Worm (Caenorhabditis elegans) whole organism, L4 larva: Measurements from ENCODE around the gene T06D8.9.
A peak's percentile ranks its signal among the peaks of the same experiment; 100 is the strongest.

ENCODE experiments used
- D1046.2 ChIP-seq: fragments of 200-800 bp; sonication (Bioruptor generic); IDR thresholded peaks from 2 replicates; pipeline ENCODE4 v1.3.6; 2022; ENCODE audit warnings: missing genetic modification characterization, missing compliant biosample characterization
- F10B5.3 ChIP-seq: sonication (generic microtip); optimal IDR thresholded peaks from 2 replicates; lab custom pipeline; 2016; ENCODE audit warnings: mild to moderate bottlenecking, missing genetic modification characterization, missing compliant biosample characterization
- F26F4.8 ChIP-seq: fragments of 200-800 bp; sonication (Bioruptor generic); conservative IDR thresholded peaks from 2 replicates; pipeline ENCODE4 v1.3.6; 2022; ENCODE audit warnings: missing genetic modification characterization, missing compliant biosample characterization
- F44E2.7 ChIP-seq: fragments of 200-800 bp; sonication (Bioruptor generic); IDR thresholded peaks from 2 replicates; pipeline ENCODE4 v2.1.2; 2022; ENCODE audit warnings: missing genetic modification characterization, missing compliant biosample characterization
- F49E8.2 ChIP-seq: sonication (generic microtip); optimal IDR thresholded peaks from 2 replicates; lab custom pipeline; 2016; ENCODE audit warnings: missing compliant biosample characterization, mild to moderate bottlenecking, missing genetic modification characterization, borderline replicate concordance
- R02D3.7 ChIP-seq: fragments of 150-350 bp; sonication (generic microtip); optimal IDR thresholded peaks from 3 replicates; lab custom pipeline; 2014; ENCODE audit warnings: missing biosample characterization, missing genetic modification characterization
- Y75B8A.6 ChIP-seq: fragments of 200-800 bp; sonication (Bioruptor generic); IDR thresholded peaks from 2 replicates; pipeline ENCODE4 v1.3.6; 2022; ENCODE audit warnings: missing genetic modification reagents, missing genetic modification characterization, missing compliant biosample characterization
- ZK337.2 ChIP-seq: fragments of 200-800 bp; sonication (Bioruptor generic); IDR thresholded peaks from 2 replicates; pipeline ENCODE4 v1.3.6; 2022; ENCODE audit warnings: missing genetic modification reagents, missing genetic modification characterization, missing compliant biosample characterization
- aly-2 ChIP-seq: sonication (generic microtip); optimal IDR thresholded peaks from 2 replicates; lab custom pipeline; 2018; ENCODE audit warnings: missing biosample characterization, missing genetic modification characterization
- ceh-32 ChIP-seq: sonication (generic microtip); optimal IDR thresholded peaks from 2 replicates; lab custom pipeline; 2016; ENCODE audit warnings: mild to moderate bottlenecking, missing genetic modification characterization, missing compliant biosample characterization; ENCODE audit not compliant: poor library complexity
- ceh-44 ChIP-seq: fragments of 200-800 bp; sonication (Bioruptor generic); IDR thresholded peaks from 2 replicates; pipeline ENCODE4 v1.3.6; 2022; ENCODE audit warnings: missing genetic modification reagents, missing genetic modification characterization, missing compliant biosample characterization
- ces-1 ChIP-seq: fragments of 150-350 bp; sonication (generic microtip); optimal IDR thresholded peaks from 4 replicates; lab custom pipeline; 2014; ENCODE audit warnings: missing biosample characterization, missing genetic modification reagents, missing genetic modification characterization
- daf-19 ChIP-seq: fragments of 200-800 bp; sonication (Bioruptor generic); conservative IDR thresholded peaks from 2 replicates; pipeline ENCODE4 v1.3.6; 2022; ENCODE audit warnings: missing genetic modification characterization, missing compliant biosample characterization
- duxl-1 ChIP-seq: sonication (generic microtip); optimal IDR thresholded peaks from 2 replicates; lab custom pipeline; 2016; ENCODE audit warnings: mild to moderate bottlenecking, missing genetic modification characterization, moderate library complexity, missing compliant biosample characterization; ENCODE audit not compliant: poor library complexity
- dve-1 ChIP-seq: sonication (generic microtip); optimal IDR thresholded peaks from 2 replicates; lab custom pipeline; 2017; ENCODE audit warnings: antibody characterized with exemption, mild to moderate bottlenecking, missing genetic modification characterization, missing compliant biosample characterization; ENCODE audit not compliant: insufficient read depth
- egl-27 ChIP-seq: sonication (generic microtip); optimal IDR thresholded peaks from 3 replicates; lab custom pipeline; 2017; ENCODE audit warnings: missing biosample characterization, missing genetic modification reagents, missing genetic modification characterization
- egl-43 ChIP-seq: fragments of 200-800 bp; sonication (Bioruptor generic); IDR thresholded peaks from 2 replicates; pipeline ENCODE4 v1.3.6; 2022; ENCODE audit warnings: missing genetic modification reagents, missing genetic modification characterization, missing compliant biosample characterization
- fos-1 ChIP-seq: fragments of 150-350 bp; optimal IDR thresholded peaks from 2 replicates; lab custom pipeline; 2014; ENCODE audit warnings: missing biosample characterization, missing genetic modification characterization
- gei-8 ChIP-seq: fragments of 200-800 bp; sonication (Bioruptor generic); optimal IDR thresholded peaks from 2 replicates; lab custom pipeline; 2018; ENCODE audit warnings: mild to moderate bottlenecking, missing genetic modification characterization, missing compliant biosample characterization
- hif-1 ChIP-seq, 2 experiments: sonication (generic microtip); optimal IDR thresholded peaks; 2 replicates each; lab custom pipeline; 2016 to 2017; ENCODE audit warnings: missing compliant biosample characterization in 2 of 2, missing genetic modification characterization in 2 of 2, missing genetic modification reagents in 2 of 2, missing genotype in 2 of 2, mild to moderate bottlenecking in 1 of 2
- hlh-11 ChIP-seq: fragments of 200-800 bp; sonication (Bioruptor generic); optimal IDR thresholded peaks from 2 replicates; lab custom pipeline; 2018; ENCODE audit warnings: mild to moderate bottlenecking, missing genetic modification characterization, missing compliant biosample characterization
- jun-1 ChIP-seq: fragments of 150-350 bp; optimal IDR thresholded peaks from 2 replicates; lab custom pipeline; 2014; ENCODE audit warnings: missing biosample characterization, missing genetic modification reagents, missing genetic modification characterization
- lim-7 ChIP-seq: fragments of 200-800 bp; sonication (Bioruptor generic); IDR thresholded peaks from 2 replicates; pipeline ENCODE4 v1.3.6; 2022; ENCODE audit warnings: missing genetic modification characterization, missing compliant biosample characterization
- lin-1 ChIP-seq: fragments of 200-800 bp; sonication (Bioruptor generic); IDR thresholded peaks from 2 replicates; pipeline ENCODE4 v1.3.6; 2022; ENCODE audit warnings: missing genetic modification reagents, missing genetic modification characterization, missing compliant biosample characterization
- lin-29 ChIP-seq: fragments of 200-800 bp; sonication (Bioruptor generic); IDR thresholded peaks from 2 replicates; pipeline ENCODE4 v1.3.6; 2022; ENCODE audit warnings: missing genetic modification reagents, missing genetic modification characterization, missing compliant biosample characterization
- lin-38 ChIP-seq: fragments of 200-800 bp; sonication (Bioruptor generic); IDR thresholded peaks from 2 replicates; pipeline ENCODE4 v1.3.6; 2022; ENCODE audit warnings: missing genetic modification reagents, missing genetic modification characterization, missing compliant biosample characterization
- lin-39 ChIP-seq: fragments of 150-350 bp; optimal IDR thresholded peaks from 2 replicates; lab custom pipeline; 2014; ENCODE audit warnings: missing biosample characterization, missing genetic modification reagents, missing genetic modification characterization
- madf-9 ChIP-seq: fragments of 200-800 bp; sonication (Bioruptor generic); conservative IDR thresholded peaks from 2 replicates; pipeline ENCODE4 v1.3.6; 2022; ENCODE audit warnings: missing genetic modification reagents, missing genetic modification characterization, missing compliant biosample characterization
- mdl-1 ChIP-seq, 2 experiments: fragments of 150-350 bp in 1 of 2; sonication (generic microtip) in 1 of 2; optimal IDR thresholded peaks; 2 replicates each; lab custom pipeline; 2014 to 2017; ENCODE audit warnings: missing biosample characterization in 2 of 2, missing genetic modification characterization in 2 of 2
- mdt-29 ChIP-seq: fragments of 200-800 bp; sonication (Bioruptor generic); IDR thresholded peaks from 2 replicates; pipeline ENCODE4 v1.3.6; 2022; ENCODE audit warnings: missing genetic modification reagents, missing genetic modification characterization, missing compliant biosample characterization
- mxl-2 ChIP-seq: fragments of 200-800 bp; sonication (Bioruptor generic); conservative IDR thresholded peaks from 2 replicates; pipeline ENCODE4 v1.3.6; 2022; ENCODE audit warnings: missing genetic modification reagents, missing genetic modification characterization, missing compliant biosample characterization
- mxl-3 ChIP-seq: fragments of 200-800 bp; sonication (Bioruptor generic); optimal IDR thresholded peaks from 2 replicates; lab custom pipeline; 2018; ENCODE audit warnings: mild to moderate bottlenecking, missing genetic modification characterization, missing compliant biosample characterization
- nhr-102 ChIP-seq: sonication (generic microtip); optimal IDR thresholded peaks from 2 replicates; lab custom pipeline; 2016; ENCODE audit warnings: mild to moderate bottlenecking, missing genetic modification characterization, moderate library complexity, missing compliant biosample characterization
- nhr-11 ChIP-seq: fragments of 150-350 bp; optimal IDR thresholded peaks from 2 replicates; lab custom pipeline; 2014; ENCODE audit warnings: missing biosample characterization, missing genetic modification characterization
- nhr-237 ChIP-seq: sonication (generic microtip); optimal IDR thresholded peaks from 2 replicates; lab custom pipeline; 2017; ENCODE audit warnings: missing biosample characterization, missing genetic modification characterization
- nhr-28 ChIP-seq: fragments of 150-350 bp; optimal IDR thresholded peaks from 2 replicates; lab custom pipeline; 2014; ENCODE audit warnings: missing biosample characterization, missing genetic modification characterization
- nhr-41 ChIP-seq: fragments of 200-800 bp; sonication (Bioruptor generic); IDR thresholded peaks from 2 replicates; pipeline ENCODE4 v1.3.6; 2022; ENCODE audit warnings: missing genetic modification reagents, missing genetic modification characterization, missing compliant biosample characterization
- nhr-42 ChIP-seq: fragments of 200-800 bp; sonication (Bioruptor generic); IDR thresholded peaks from 2 replicates; pipeline ENCODE4 v1.3.6; 2022; ENCODE audit warnings: missing genetic modification characterization, missing compliant biosample characterization
- nhr-6 ChIP-seq: fragments of 150-350 bp; optimal IDR thresholded peaks from 2 replicates; lab custom pipeline; 2014; ENCODE audit warnings: missing biosample characterization, missing genetic modification characterization
- rbr-2 ChIP-seq: sonication (generic microtip); optimal IDR thresholded peaks from 2 replicates; lab custom pipeline; 2016; ENCODE audit warnings: missing genotype, missing genetic modification characterization, missing compliant biosample characterization
- sdz-12 ChIP-seq: fragments of 200-800 bp; sonication (Bioruptor generic); optimal IDR thresholded peaks from 2 replicates; lab custom pipeline; 2018; ENCODE audit warnings: mild to moderate bottlenecking, missing genetic modification characterization, missing compliant biosample characterization
- snpc-1.2 ChIP-seq: fragments of 200-800 bp; sonication (Bioruptor generic); IDR thresholded peaks from 2 replicates; pipeline ENCODE4 v1.3.6; 2022; ENCODE audit warnings: missing genetic modification reagents, missing genetic modification characterization, missing compliant biosample characterization
- snpc-4 ChIP-seq: fragments of 150-350 bp; optimal IDR thresholded peaks from 2 replicates; lab custom pipeline; 2014; ENCODE audit warnings: missing biosample characterization, missing genetic modification characterization
- spr-1 ChIP-seq: sonication (generic microtip); optimal IDR thresholded peaks from 2 replicates; lab custom pipeline; 2016; ENCODE audit warnings: mild to moderate bottlenecking, missing genetic modification characterization, missing compliant biosample characterization
- spr-3 ChIP-seq: fragments of 200-800 bp; sonication (Bioruptor generic); optimal IDR thresholded peaks from 2 replicates; lab custom pipeline; 2018; ENCODE audit warnings: mild to moderate bottlenecking, missing genetic modification characterization, missing compliant biosample characterization
- tra-1 ChIP-seq: fragments of 200-800 bp; sonication (Bioruptor generic); IDR thresholded peaks from 2 replicates; pipeline ENCODE4 v1.3.6; 2022; ENCODE audit warnings: missing genetic modification reagents, missing genetic modification characterization, missing compliant biosample characterization
- unc-62 ChIP-seq, 3 experiments: fragments of 150-350 bp in 1 of 3; sonication (generic microtip); optimal IDR thresholded peaks in 2 of 3; peaks in 1 of 3; 1 replicate in 1 of 3; 2 replicates in 2 of 3; lab custom pipeline; 2014 to 2017; ENCODE audit warnings: missing biosample characterization in 3 of 3, missing genetic modification characterization in 3 of 3, missing genetic modification reagents in 3 of 3, missing genotype in 1 of 3
- zfp-2 ChIP-seq: sonication (generic microtip); optimal IDR thresholded peaks from 2 replicates; lab custom pipeline; 2016; ENCODE audit warnings: mild to moderate bottlenecking, missing genetic modification characterization, missing compliant biosample characterization
- zip-11 ChIP-seq: fragments of 200-800 bp; sonication (Bioruptor generic); IDR thresholded peaks from 2 replicates; pipeline ENCODE4 v1.3.6; 2022; ENCODE audit warnings: missing genetic modification characterization, missing compliant biosample characterization

Gene T06D8.9

DNA sequence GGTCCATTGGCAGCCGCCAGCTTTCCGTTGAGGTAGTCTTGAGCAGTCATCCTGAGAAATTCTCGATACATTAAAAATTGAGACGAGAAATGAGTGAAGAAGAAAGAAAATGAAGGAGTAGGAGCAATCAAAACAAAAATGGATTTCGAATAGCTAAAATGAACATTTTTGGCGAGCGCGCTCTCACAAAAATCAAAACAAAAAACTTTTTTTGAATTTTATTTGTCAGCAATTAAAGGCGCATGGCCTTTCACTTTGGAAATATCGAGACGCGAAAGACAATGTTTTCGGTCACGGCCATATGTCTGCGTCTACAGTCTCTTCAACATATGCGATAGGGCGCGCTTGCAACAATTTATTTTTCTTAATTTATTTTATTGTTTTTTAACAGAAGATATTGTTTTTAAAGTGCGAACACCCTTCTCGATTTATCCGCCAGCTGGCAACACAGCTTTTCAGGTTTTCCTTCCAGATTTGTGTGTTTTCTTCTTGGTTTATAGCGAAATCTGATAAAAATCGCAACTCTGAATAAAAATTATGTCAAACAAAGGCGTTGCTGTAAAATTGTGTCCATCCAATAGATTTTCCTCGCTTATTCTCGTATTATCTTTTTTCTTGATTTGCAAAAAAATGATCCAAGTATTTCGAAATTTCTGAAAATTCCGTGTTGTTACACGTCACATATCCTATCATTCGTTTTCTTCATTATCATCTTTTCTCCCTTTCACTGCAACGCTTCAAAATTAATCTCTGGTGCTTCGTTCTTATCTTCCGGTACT is at the start of gene T06D8.9, which contains the start of gene rpn-9:
Gene T06D8.9, plus strand, starts transcription at position 729 of the 779 bp plus-strand sequence.
Gene rpn-9, minus strand, starts transcription at position 51 of the 779 bp plus-strand sequence.
- TF ChIP-seq lim-7 (GFP tag; lab: Robert Waterston, UW) (no peak), aly-2 (tag; lab: Kevin White, UChicago) (no peak), mdt-29 (GFP tag; lab: Robert Waterston, UW) (no peak), zfp-2 (tag; lab: Kevin White, UChicago) (no peak), madf-9 (GFP tag; lab: Robert Waterston, UW) (no peak), nhr-6 (tag; lab: Kevin White, UChicago) (peak; percentile 36), nhr-28 (tag; lab: Kevin White, UChicago) (peak; percentile 61), sdz-12 (GFP tag; lab: Kevin White, UChicago) (no peak), R02D3.7 (tag; lab: Kevin White, UChicago) (no peak), ZK337.2 (GFP tag; lab: Robert Waterston, UW) (no peak), lin-1 (GFP tag; lab: Robert Waterston, UW) (no peak), F49E8.2 (peak; percentile 14), mxl-3 (no peak), mxl-2 (GFP tag; lab: Robert Waterston, UW) (no peak), F44E2.7 (GFP tag; lab: Robert Waterston, UW) (no peak), fos-1 (no peak), lin-39 (no peak), ces-1 (GFP tag; lab: Kevin White, UChicago) (no peak), Y75B8A.6 (GFP tag; lab: Robert Waterston, UW) (no peak), hif-1 (tag; optimal IDR thresholded peaks at IDR 0.05; lab: Kevin White, UChicago) (peak in 1 of 2 experiments; percentile 68), duxl-1 (tag; lab: Kevin White, UChicago) (no peak), nhr-102 (tag; lab: Kevin White, UChicago) (peak; percentile 36), lin-29 (no peak), nhr-11 (tag; lab: Kevin White, UChicago) (peak; percentile 40), daf-19 (GFP tag; lab: Robert Waterston, UW) (no peak), dve-1 (tag; lab: Kevin White, UChicago) (peak; percentile 81), rbr-2 (tag; lab: Kevin White, UChicago) (peak; percentile 70), spr-3 (GFP tag; lab: Kevin White, UChicago) (no peak), egl-27 (tag; lab: Kevin White, UChicago) (no peak), mdl-1 (tag; optimal IDR thresholded peaks at IDR 0.05; lab: Kevin White, UChicago) (peak in 1 of 2 experiments; percentile 61), jun-1 (tag; lab: Kevin White, UChicago) (no peak), nhr-42 (GFP tag; lab: Robert Waterston, UW) (no peak), tra-1 (no peak), unc-62 (GFP tag; optimal IDR thresholded peaks at IDR 0.05 in 1 of 2; lab: Kevin White, UChicago) (no peak), unc-62 (tag; optimal IDR thresholded peaks at IDR 0.05; lab: Kevin White, UChicago) (no peak), F10B5.3 (tag; lab: Kevin White, UChicago) (no peak), snpc-4 (tag; lab: Kevin White, UChicago) (peak; percentile 35), F26F4.8 (GFP tag; lab: Robert Waterston, UW) (no peak), lin-38 (GFP tag; lab: Robert Waterston, UW) (peak; percentile 97), zip-11 (GFP tag; lab: Robert Waterston, UW) (no peak), hlh-11 (peak; percentile 77), D1046.2 (no peak), nhr-237 (tag; lab: Kevin White, UChicago) (no peak), spr-1 (tag; lab: Kevin White, UChicago) (no peak), snpc-1.2 (GFP tag; lab: Robert Waterston, UW) (no peak), gei-8 (GFP tag; lab: Kevin White, UChicago) (no peak), ceh-32 (tag; lab: Kevin White, UChicago) (no peak), nhr-41 (GFP tag; lab: Robert Waterston, UW) (no peak), ceh-44 (GFP tag; lab: Robert Waterston, UW) (peak; percentile 41; the same call in 1 of the 2 replicates), egl-43 (GFP tag; lab: Robert Waterston, UW) (no peak)
